Fruit fly (Drosophila melanogaster) whole organism, embryonic: ENCODE results near the gene Gs2.
A peak's percentile ranks its signal among the peaks of the same experiment; 100 is the strongest.

ENCODE experiments used
- Atf-2 ChIP-seq: fragments of 200-800 bp; sonication (Bioruptor generic); optimal IDR thresholded peaks from 2 replicates; lab custom pipeline; 2016; ENCODE audit warnings: missing biosample characterization, missing genetic modification characterization
- B-H1 ChIP-seq: fragments of 200-800 bp; sonication (Bioruptor generic); IDR thresholded peaks from 3 replicates; pipeline ENCODE4 v1.3.6; 2022; ENCODE audit warnings: missing biosample characterization, missing genetic modification characterization
- Bgb ChIP-seq: fragments of 200-800 bp; sonication (Bioruptor generic); IDR thresholded peaks from 2 replicates; pipeline ENCODE4 v1.3.6; 2022; ENCODE audit warnings: missing biosample characterization, missing genetic modification characterization; ENCODE audit not compliant: partially characterized antibody
- CG10366 ChIP-seq: fragments of 200-800 bp; sonication (Bioruptor generic); IDR thresholded peaks from 2 replicates; pipeline ENCODE4 v1.3.6; 2022; ENCODE audit warnings: missing biosample characterization, missing genetic modification characterization
- CG11247 ChIP-seq: fragments of 200-800 bp; sonication (Bioruptor generic); IDR thresholded peaks from 2 replicates; pipeline ENCODE4 v1.3.6; 2022; ENCODE audit warnings: missing biosample characterization, missing genetic modification characterization
- CG11398 ChIP-seq: fragments of 200-800 bp; sonication (Bioruptor generic); optimal IDR thresholded peaks from 2 replicates; lab custom pipeline; 2016; ENCODE audit warnings: missing biosample characterization, missing genetic modification characterization
- CG13624 ChIP-seq: fragments of 200-800 bp; sonication (Bioruptor generic); optimal IDR thresholded peaks from 2 replicates; lab custom pipeline; 2016; ENCODE audit warnings: missing biosample characterization, missing genetic modification characterization
- CG14050 ChIP-seq: fragments of 200-800 bp; sonication (Bioruptor generic); IDR thresholded peaks from 3 replicates; pipeline ENCODE4 v1.3.6; 2022; ENCODE audit warnings: missing biosample characterization, missing genetic modification characterization
- CG14710 ChIP-seq: fragments of 200-800 bp; sonication (Bioruptor generic); optimal IDR thresholded peaks from 3 replicates; lab custom pipeline; 2019; ENCODE audit warnings: missing biosample characterization, mild to moderate bottlenecking, missing genetic modification characterization, moderate library complexity
- CG16863 ChIP-seq: fragments of 200-800 bp; sonication (Bioruptor generic); optimal IDR thresholded peaks from 3 replicates; lab custom pipeline; 2016; ENCODE audit warnings: missing biosample characterization, missing genetic modification characterization
- CG17186 ChIP-seq: fragments of 200-800 bp; sonication (Bioruptor generic); optimal IDR thresholded peaks from 3 replicates; lab custom pipeline; 2017; ENCODE audit warnings: missing biosample characterization, missing genetic modification reagents, missing genetic modification characterization
- CG17568 ChIP-seq: fragments of 200-800 bp; sonication (Bioruptor generic); optimal IDR thresholded peaks from 2 replicates; lab custom pipeline; 2018; ENCODE audit warnings: missing biosample characterization, mild to moderate bottlenecking, missing genetic modification characterization, moderate library complexity
- CG17802 ChIP-seq: fragments of 200-800 bp; sonication (Bioruptor generic); optimal IDR thresholded peaks from 2 replicates; lab custom pipeline; 2018; ENCODE audit warnings: missing biosample characterization, mild to moderate bottlenecking, missing genetic modification characterization, moderate library complexity
- CG30020 ChIP-seq: fragments of 200-800 bp; optimal IDR thresholded peaks from 2 replicates; lab custom pipeline; 2019; ENCODE audit warnings: missing biosample characterization, mild to moderate bottlenecking, missing genetic modification characterization, moderate library complexity
- CG32767 ChIP-seq: fragments of 200-800 bp; sonication (Bioruptor generic); IDR thresholded peaks from 2 replicates; pipeline ENCODE4 v1.3.6; 2022; ENCODE audit warnings: missing biosample characterization, missing genetic modification characterization
- CG33557 ChIP-seq: fragments of 200-800 bp; sonication (Bioruptor generic); optimal IDR thresholded peaks from 2 replicates; lab custom pipeline; 2019; ENCODE audit warnings: missing biosample characterization, mild to moderate bottlenecking, missing genetic modification characterization, moderate library complexity
- CG42726 ChIP-seq: fragments of 200-800 bp; sonication (Bioruptor generic); IDR thresholded peaks from 2 replicates; pipeline ENCODE4 v1.3.6; 2022; ENCODE audit warnings: missing biosample characterization, missing genetic modification characterization; ENCODE audit not compliant: partially characterized antibody
- CG4730 ChIP-seq: fragments of 200-800 bp; sonication (Bioruptor generic); IDR thresholded peaks from 2 replicates; pipeline ENCODE4 v1.3.6; 2022; ENCODE audit warnings: missing biosample characterization, missing genetic modification characterization
- CG5953 ChIP-seq: fragments of 200-800 bp; sonication (Bioruptor generic); IDR thresholded peaks from 2 replicates; pipeline ENCODE4 v1.3.6; 2022; ENCODE audit warnings: missing biosample characterization, missing genetic modification characterization
- CG8290 ChIP-seq, 3 experiments: fragments of 200-800 bp; sonication (Bioruptor generic); optimal IDR thresholded peaks; 2 replicates each; lab custom pipeline; 2016 to 2019; ENCODE audit warnings: missing biosample characterization in 3 of 3, missing genetic modification characterization in 3 of 3, mild to moderate bottlenecking in 2 of 3, moderate library complexity in 1 of 3
- CG8359 ChIP-seq: fragments of 200-800 bp; sonication (Bioruptor generic); optimal IDR thresholded peaks from 2 replicates; lab custom pipeline; 2017; ENCODE audit warnings: missing biosample characterization, mild to moderate bottlenecking, missing genetic modification characterization, borderline replicate concordance
- CG9876 ChIP-seq: fragments of 200-800 bp; sonication (Bioruptor generic); optimal IDR thresholded peaks from 2 replicates; lab custom pipeline; 2016; ENCODE audit warnings: missing biosample characterization, missing genetic modification characterization
- CkIIα-i1 ChIP-seq: fragments of 200-800 bp; sonication (Bioruptor generic); IDR thresholded peaks from 2 replicates; pipeline ENCODE4 v1.3.6; 2022; ENCODE audit warnings: missing biosample characterization, missing genetic modification characterization
- Dll ChIP-seq: fragments of 200-800 bp; sonication (Bioruptor generic); IDR thresholded peaks from 4 replicates; pipeline ENCODE4 v1.3.6; 2022; ENCODE audit warnings: missing biosample characterization, missing genetic modification characterization; ENCODE audit not compliant: partially characterized antibody
- H15 ChIP-seq: fragments of 200-800 bp; sonication (Bioruptor generic); IDR thresholded peaks from 3 replicates; pipeline ENCODE4 v1.3.6; 2022; ENCODE audit warnings: missing biosample characterization, missing genetic modification characterization
- Hr78 ChIP-seq, 2 experiments: fragments of 200-800 bp in 1 of 2; fragments of >200 bp in 1 of 2; sonication (Bioruptor generic) in 1 of 2; optimal IDR thresholded peaks; 2 replicates each; lab custom pipeline; 2017 to 2019; ENCODE audit warnings: missing biosample characterization in 2 of 2, missing genetic modification characterization in 2 of 2, mild to moderate bottlenecking in 1 of 2, moderate library complexity in 1 of 2
- MESR4 ChIP-seq: fragments of 200-800 bp; sonication (Bioruptor generic); optimal IDR thresholded peaks from 2 replicates; lab custom pipeline; 2018; ENCODE audit warnings: missing biosample characterization, mild to moderate bottlenecking, missing genetic modification characterization, moderate library complexity
- Opbp ChIP-seq: fragments of 200-800 bp; sonication (Bioruptor generic); IDR thresholded peaks from 3 replicates; pipeline ENCODE4 v1.3.6; 2022; ENCODE audit warnings: missing biosample characterization, missing genetic modification characterization; ENCODE audit not compliant: partially characterized antibody
- Optix ChIP-seq: fragments of 200-800 bp; sonication (Bioruptor generic); IDR thresholded peaks from 3 replicates; pipeline ENCODE4 v1.3.6; 2022; ENCODE audit warnings: missing biosample characterization, missing genetic modification characterization
- PHDP ChIP-seq: fragments of 200-800 bp; sonication (Bioruptor generic); optimal IDR thresholded peaks from 3 replicates; lab custom pipeline; 2018; ENCODE audit warnings: missing biosample characterization, mild to moderate bottlenecking, missing genetic modification characterization, moderate library complexity
- Ptx1 ChIP-seq: fragments of 200-800 bp; sonication (Bioruptor generic); IDR thresholded peaks from 2 replicates; pipeline ENCODE4 v1.3.6; 2022; ENCODE audit warnings: missing biosample characterization, missing genetic modification characterization
- Sox100B ChIP-seq: fragments of 200-800 bp; sonication (Bioruptor generic); optimal IDR thresholded peaks from 3 replicates; lab custom pipeline; 2018; ENCODE audit warnings: missing biosample characterization, mild to moderate bottlenecking, missing genetic modification characterization
- Spps ChIP-seq: fragments of 200-800 bp; sonication (Bioruptor generic); optimal IDR thresholded peaks from 2 replicates; lab custom pipeline; 2018; ENCODE audit warnings: missing biosample characterization, mild to moderate bottlenecking, missing genetic modification characterization
- Sry-β ChIP-seq: fragments of 200-800 bp; sonication (Bioruptor generic); optimal IDR thresholded peaks from 2 replicates; lab custom pipeline; 2018; ENCODE audit warnings: missing biosample characterization, mild to moderate bottlenecking, missing genetic modification characterization, moderate library complexity
- Tbp ChIP-seq: fragments of >200 bp; optimal IDR thresholded peaks from 2 replicates; lab custom pipeline; 2018; ENCODE audit warnings: missing biosample characterization, missing genetic modification characterization
- crol ChIP-seq: fragments of 200-800 bp; sonication (Bioruptor generic); IDR thresholded peaks from 2 replicates; pipeline ENCODE4 v1.3.6; 2022; ENCODE audit warnings: missing biosample characterization, missing genetic modification characterization
- dimm ChIP-seq: fragments of 200-800 bp; sonication (Bioruptor generic); IDR thresholded peaks from 2 replicates; pipeline ENCODE4 v1.3.6; 2022; ENCODE audit warnings: missing biosample characterization, missing genetic modification characterization
- dysf ChIP-seq: fragments of 200-800 bp; sonication (Bioruptor generic); IDR thresholded peaks from 3 replicates; pipeline ENCODE4 v1.3.6; 2022; ENCODE audit warnings: missing biosample characterization, missing genetic modification characterization
- fu2 ChIP-seq: fragments of 200-800 bp; sonication (Bioruptor generic); optimal IDR thresholded peaks from 2 replicates; lab custom pipeline; 2016; ENCODE audit warnings: missing biosample characterization, missing genetic modification characterization
- gce ChIP-seq: fragments of 200-800 bp; sonication (Bioruptor generic); IDR thresholded peaks from 3 replicates; pipeline ENCODE4 v1.3.6; 2022; ENCODE audit warnings: missing biosample characterization, missing genetic modification characterization
- kah ChIP-seq: fragments of 200-800 bp; sonication (Bioruptor generic); optimal IDR thresholded peaks from 2 replicates; lab custom pipeline; 2018; ENCODE audit warnings: missing biosample characterization, mild to moderate bottlenecking, missing genetic modification characterization
- lilli ChIP-seq: fragments of 200-800 bp; sonication (Bioruptor generic); optimal IDR thresholded peaks from 3 replicates; lab custom pipeline; 2016; ENCODE audit warnings: missing biosample characterization, missing genetic modification characterization
- peb ChIP-seq: fragments of 200-800 bp; sonication (Bioruptor generic); IDR thresholded peaks from 2 replicates; pipeline ENCODE4 v1.3.6; 2022; ENCODE audit warnings: missing biosample characterization, missing genetic modification characterization
- pzg ChIP-seq: fragments of 200-800 bp; sonication (Bioruptor generic); optimal IDR thresholded peaks from 3 replicates; lab custom pipeline; 2018; ENCODE audit warnings: missing biosample characterization, mild to moderate bottlenecking, missing genetic modification characterization, moderate library complexity
- ro ChIP-seq: fragments of 200-800 bp; sonication (Bioruptor generic); IDR thresholded peaks from 2 replicates; pipeline ENCODE4 v1.3.6; 2022; ENCODE audit warnings: missing biosample characterization, missing genetic modification characterization
- sim ChIP-seq: fragments of 200-800 bp; sonication (Bioruptor generic); IDR thresholded peaks from 2 replicates; pipeline ENCODE4 v1.3.6; 2022; ENCODE audit warnings: missing biosample characterization, missing genetic modification characterization
- slbo ChIP-seq: fragments of 200-800 bp; sonication (Bioruptor generic); IDR thresholded peaks from 2 replicates; pipeline ENCODE4 v1.3.6; 2022; ENCODE audit warnings: missing biosample characterization, missing genetic modification characterization
- stwl ChIP-seq: fragments of 200-800 bp; sonication (Bioruptor generic); optimal IDR thresholded peaks from 3 replicates; lab custom pipeline; 2018; ENCODE audit warnings: missing biosample characterization, mild to moderate bottlenecking, missing genetic modification characterization, moderate library complexity
- usp ChIP-seq: fragments of >200 bp; optimal IDR thresholded peaks from 2 replicates; lab custom pipeline; 2017; ENCODE audit warnings: missing biosample characterization, missing genetic modification characterization

Gene Gs2

dm6 chrX:11452846-11453391 is 30.3 kb downstream of the Gs2 start (continued):
- TF ChIP-seq stwl (tag; lab: Kevin White, UChicago) = peak; percentile 57
- no peak for TF ChIP-seq CG42726 (GFP tag; lab: Robert Waterston, UW)
- TF ChIP-seq Ptx1 = peak; percentile 88
- TF ChIP-seq dimm (GFP tag; lab: Robert Waterston, UW) = peak; percentile 78; the same call in 1 of the 2 replicates
- peak; percentile 79; the same call in 1 of the 2 replicates for TF ChIP-seq CG32767 (GFP tag; lab: Robert Waterston, UW)
- TF ChIP-seq CG8290 (GFP tag; optimal IDR thresholded peaks at IDR 0.05; lab: Kevin White, UChicago) = peak; percentile 37
- TF ChIP-seq CG8290 (tag; optimal IDR thresholded peaks at IDR 0.05; lab: Kevin White, UChicago) = peak in 1 of 2 experiments; percentile 90
- 0 out of 4 replicates have a peak, but pooled peaks have one; percentile 41 for TF ChIP-seq Dll
- TF ChIP-seq PHDP (tag; lab: Kevin White, UChicago) = peak; percentile 70
- peak; percentile 50 for TF ChIP-seq CG17568 (GFP tag; lab: Kevin White, UChicago)
- peak; percentile 56 for TF ChIP-seq kah
- peak; percentile 15 for TF ChIP-seq MESR4 (GFP tag; lab: Kevin White, UChicago)
- peak in 1 of 2 experiments; percentile 45 for TF ChIP-seq Hr78 (GFP tag; optimal IDR thresholded peaks at IDR 0.05; lab: Kevin White, UChicago)
- TF ChIP-seq CG14050 (GFP tag; lab: Robert Waterston, UW) = peak; percentile 82
- TF ChIP-seq Bgb (GFP tag; lab: Robert Waterston, UW) = peak; percentile 52; the same call in 1 of the 2 replicates
- peak; percentile 79 for TF ChIP-seq Optix (GFP tag; lab: Robert Waterston, UW)
- TF ChIP-seq usp = no peak
- peak; percentile 88 for TF ChIP-seq lilli
- peak; percentile 91 for TF ChIP-seq peb (GFP tag; lab: Robert Waterston, UW)
- no peak for TF ChIP-seq Tbp
- peak; percentile 36 for TF ChIP-seq fu2
- TF ChIP-seq B-H1 (GFP tag; lab: Robert Waterston, UW) = peak; percentile 82
- TF ChIP-seq sim (GFP tag; lab: Robert Waterston, UW) = peak; percentile 70
- TF ChIP-seq CG13624 (GFP tag; lab: Kevin White, UChicago) = peak; percentile 72
- TF ChIP-seq pzg (GFP tag; lab: Kevin White, UChicago) = peak; percentile 14
- TF ChIP-seq ro = peak; percentile 50; the same call in 1 of the 2 replicates
- peak; percentile 44 for TF ChIP-seq CG17186 (GFP tag; lab: Kevin White, UChicago)
- no peak for TF ChIP-seq Opbp
- peak; percentile 70 for TF ChIP-seq CG11247 (GFP tag; lab: Robert Waterston, UW)
- peak; percentile 16 for TF ChIP-seq CG11398 (GFP tag; lab: Kevin White, UChicago)
- peak; percentile 86 for TF ChIP-seq CG10366
- TF ChIP-seq Atf-2 (GFP tag; lab: Kevin White, UChicago) = peak; percentile 35
- TF ChIP-seq Sry-β (GFP tag; lab: Kevin White, UChicago) = no peak
- peak; percentile 85 for TF ChIP-seq dysf (GFP tag; lab: Robert Waterston, UW)
- TF ChIP-seq slbo (GFP tag; lab: Robert Waterston, UW) = peak; percentile 81
- TF ChIP-seq CG5953 (GFP tag; lab: Robert Waterston, UW) = peak; percentile 75; the same call in 1 of the 2 replicates
- peak; percentile 40 for TF ChIP-seq CG17802 (tag; lab: Kevin White, UChicago)
- no peak for TF ChIP-seq CkIIα-i1 (GFP tag; lab: Robert Waterston, UW)
- peak; percentile 85 for TF ChIP-seq gce (GFP tag; lab: Robert Waterston, UW)
- peak; percentile 50 for TF ChIP-seq Sox100B (GFP tag; lab: Kevin White, UChicago)
- TF ChIP-seq CG8359 (GFP tag; lab: Kevin White, UChicago) = no peak
- TF ChIP-seq CG30020 (tag; lab: Kevin White, UChicago) = peak; percentile 44
- TF ChIP-seq CG4730 (GFP tag; lab: Robert Waterston, UW) = peak; percentile 75
- TF ChIP-seq CG16863 (GFP tag; lab: Kevin White, UChicago) = peak; percentile 74
- TF ChIP-seq H15 (GFP tag; lab: Robert Waterston, UW) = peak; percentile 86
- no peak for TF ChIP-seq Spps (tag; lab: Kevin White, UChicago)
- TF ChIP-seq CG14710 (tag; lab: Kevin White, UChicago) = peak; percentile 43
- TF ChIP-seq CG33557 (GFP tag; lab: Kevin White, UChicago) = no peak
- TF ChIP-seq CG9876 (GFP tag; lab: Kevin White, UChicago) = no peak
- TF ChIP-seq crol (GFP tag; lab: Robert Waterston, UW) = no peak
